Fruit fly (Drosophila melanogaster): ENCODE measurements around the gene Rnf11.

Rnf11 gene

dm6 chr4:359759-360290, 45.1 kb downstream of the Rnf11 start, which contains the start of gene Hcf:
TSS of gene Hcf (plus strand) at chr4:359938.
- peak; percentile 21 for TF ChIP-seq CG2712 (tag; optimal IDR thresholded peaks at IDR 0.05)
- TF ChIP-seq z (GFP tag; IDR thresholded peaks at IDR 0.05): no peak
- no peak for TF ChIP-seq CG10565 (GFP tag; optimal IDR thresholded peaks at IDR 0.05)
- 0 out of 2 replicates have a peak, but pooled peaks have one; percentile 14 for TF ChIP-seq ato (GFP tag; IDR thresholded peaks at IDR 0.05; ENCODE audit: partially characterized antibody)
- peak; percentile 45; the same call in 1 of the 2 replicates for TF ChIP-seq inv (GFP tag; IDR thresholded peaks at IDR 0.05; ENCODE audit: partially characterized antibody)
- TF ChIP-seq Myb (GFP tag; optimal IDR thresholded peaks at IDR 0.05): no peak
- TF ChIP-seq MBD-R2 (GFP tag; IDR thresholded peaks at IDR 0.05): peak; percentile 29; the same call in 1 of the 2 replicates
- TF ChIP-seq CG34224 (GFP tag; IDR thresholded peaks at IDR 0.05; ENCODE audit: partially characterized antibody): peak; percentile 51; the same call in 1 of the 3 replicates
- TF ChIP-seq Dp (GFP tag; optimal IDR thresholded peaks at IDR 0.05): peak; percentile 3
- TF ChIP-seq Ets65A (GFP tag): no peak
- TF ChIP-seq CG16813 (GFP tag; IDR thresholded peaks at IDR 0.05; ENCODE audit: partially characterized antibody): peak; percentile 76
- TF ChIP-seq Sry-δ (GFP tag; optimal IDR thresholded peaks at IDR 0.05): peak; percentile 89
- TF ChIP-seq MESR4 (GFP tag; optimal IDR thresholded peaks at IDR 0.05): peak; percentile 91
- TF ChIP-seq Dref (GFP tag; IDR thresholded peaks at IDR 0.05): peak; percentile 84
- no peak for TF ChIP-seq tll (GFP tag; optimal IDR thresholded peaks at IDR 0.05)
- no peak for TF ChIP-seq CG3163 (GFP tag; optimal IDR thresholded peaks at IDR 0.05)
- TF ChIP-seq ssp (GFP tag; IDR thresholded peaks at IDR 0.05): peak; percentile 100
- TF ChIP-seq mam (GFP tag; optimal IDR thresholded peaks at IDR 0.05): peak; percentile 22
- no peak for TF ChIP-seq sug (tag; optimal IDR thresholded peaks at IDR 0.05)
- TF ChIP-seq sna (GFP tag; IDR thresholded peaks at IDR 0.05; ENCODE audit: partially characterized antibody): 0 out of 2 replicates have a peak, but pooled peaks have one; percentile 30
- TF ChIP-seq CG2116 (GFP tag; optimal IDR thresholded peaks at IDR 0.05): peak; percentile 55
- TF ChIP-seq sens (GFP tag): peak; percentile 70
- TF ChIP-seq Scr (GFP tag; IDR thresholded peaks at IDR 0.05; ENCODE audit: partially characterized antibody): peak; percentile 68
- TF ChIP-seq CG1792 (GFP tag; optimal IDR thresholded peaks at IDR 0.05): no peak
- TF ChIP-seq lola (GFP tag; optimal IDR thresholded peaks at IDR 0.05): peak in 1 of 3 experiments; percentile 83
- no peak for TF ChIP-seq CG43689 (GFP tag; IDR thresholded peaks at IDR 0.05)
- TF ChIP-seq amos (GFP tag; IDR thresholded peaks at IDR 0.05; ENCODE audit: partially characterized antibody): peak; percentile 75; the same call in 1 of the 2 replicates
- no peak for TF ChIP-seq al (GFP tag; IDR thresholded peaks at IDR 0.05)
- peak; percentile 4 for TF ChIP-seq CG16815 (GFP tag; optimal IDR thresholded peaks at IDR 0.05)
- no peak for TF ChIP-seq ara (GFP tag; IDR thresholded peaks at IDR 0.05)
- 0 out of 2 replicates have a peak, but pooled peaks have one; percentile 55 for TF ChIP-seq sob (GFP tag; IDR thresholded peaks at IDR 0.05)
- TF ChIP-seq CG11723 (GFP tag; optimal IDR thresholded peaks at IDR 0.05): peak; percentile 76
- peak; percentile 43 for TF ChIP-seq CG13775 (GFP tag; optimal IDR thresholded peaks at IDR 0.05)
- peak; percentile 75 for TF ChIP-seq CG13287 (GFP tag; IDR thresholded peaks at IDR 0.05; ENCODE audit: partially characterized antibody)
- peak; percentile 98 for TF ChIP-seq CG1024 (GFP tag; IDR thresholded peaks at IDR 0.05)
- TF ChIP-seq Dip3 (GFP tag; optimal IDR thresholded peaks at IDR 0.05): no peak
- no peak for TF ChIP-seq run (tag; optimal IDR thresholded peaks at IDR 0.05)
- TF ChIP-seq CG3995 (GFP tag; optimal IDR thresholded peaks at IDR 0.05): peak; percentile 91
- TF ChIP-seq trem (tag; optimal IDR thresholded peaks at IDR 0.05): peak; percentile 49
- TF ChIP-seq seq (GFP tag; IDR thresholded peaks at IDR 0.05): no peak
- peak; percentile 65 for TF ChIP-seq CG9437 (GFP tag; optimal IDR thresholded peaks at IDR 0.05)
- peak; percentile 54; the same call in 2 of the 3 replicates for TF ChIP-seq HLH4C (GFP tag; IDR thresholded peaks at IDR 0.05; ENCODE audit: partially characterized antibody)
- no peak for TF ChIP-seq CG15601 (tag; optimal IDR thresholded peaks at IDR 0.05)
- peak; percentile 55 for TF ChIP-seq phol (tag; optimal IDR thresholded peaks at IDR 0.05)
- peak; percentile 82 for TF ChIP-seq BEAF-32 (GFP tag; optimal IDR thresholded peaks at IDR 0.05)
- no peak for TF ChIP-seq CG3838 (GFP tag; optimal IDR thresholded peaks at IDR 0.05)
- peak; percentile 13 for TF ChIP-seq slou (GFP tag; optimal IDR thresholded peaks at IDR 0.05)
- no peak for TF ChIP-seq CG17912 (GFP tag; optimal IDR thresholded peaks at IDR 0.05)
- 0 out of 2 replicates have a peak, but pooled peaks have one; percentile 29 for TF ChIP-seq E2f2 (GFP tag; IDR thresholded peaks at IDR 0.05)
